Fruit fly (Drosophila melanogaster): ENCODE data around the gene fne.

fne gene

DNA sequence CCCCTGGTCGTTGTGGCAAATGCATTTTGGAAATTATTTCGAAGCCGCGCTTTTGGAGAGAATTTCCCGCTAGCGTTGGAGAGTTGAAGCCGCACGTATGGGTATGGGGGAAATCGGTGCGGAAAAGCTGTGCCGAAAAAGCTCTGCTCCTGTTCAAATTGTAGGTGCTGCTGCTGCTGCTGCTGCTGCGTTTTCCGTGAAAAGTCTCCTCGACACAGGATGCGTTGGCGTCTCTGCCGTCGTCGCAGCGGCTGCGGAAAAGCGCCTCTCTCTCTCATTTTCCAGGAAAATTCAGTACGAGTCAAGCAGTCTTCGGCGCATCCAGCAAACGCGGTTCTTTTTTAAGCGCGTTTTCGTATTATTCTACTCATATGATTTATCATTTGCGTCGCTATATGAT, at the start of gene fne:
Gene fne, plus strand, starts transcription at position 301 of the 400 bp plus-strand sequence.
- TF ChIP-seq brk (GFP tag; optimal IDR thresholded peaks at IDR 0.05): no peak
- no peak for TF ChIP-seq Hnf4 (GFP tag; optimal IDR thresholded peaks at IDR 0.05)
- no peak for TF ChIP-seq woc (GFP tag; optimal IDR thresholded peaks at IDR 0.05)
- no peak for TF ChIP-seq Dfd (GFP tag; optimal IDR thresholded peaks at IDR 0.05)
- TF ChIP-seq CrebA (GFP tag; optimal IDR thresholded peaks at IDR 0.05; ENCODE audit: borderline replicate concordance): no peak
- TF ChIP-seq dsf (GFP tag; optimal IDR thresholded peaks at IDR 0.05; ENCODE audit: borderline replicate concordance): no peak
- TF ChIP-seq Hr78 (GFP tag; optimal IDR thresholded peaks at IDR 0.05): no peak
- no peak for TF ChIP-seq lola (GFP tag; optimal IDR thresholded peaks at IDR 0.05)
- TF ChIP-seq Rel (GFP tag; optimal IDR thresholded peaks at IDR 0.05): no peak
- TF ChIP-seq Rel (tag; optimal IDR thresholded peaks at IDR 0.05): no peak
- TF ChIP-seq usp (GFP tag; optimal IDR thresholded peaks at IDR 0.05): no peak
- no peak for TF ChIP-seq dmrt93B (GFP tag; optimal IDR thresholded peaks at IDR 0.05)
- no peak for TF ChIP-seq N (GFP tag; optimal IDR thresholded peaks at IDR 0.05)
- TF ChIP-seq Sp1 (GFP tag; optimal IDR thresholded peaks at IDR 0.05): no peak
- no peak for TF ChIP-seq Vsx2 (GFP tag; optimal IDR thresholded peaks at IDR 0.05; ENCODE audit: partially characterized antibody)
- no peak for TF ChIP-seq sage (GFP tag; optimal IDR thresholded peaks at IDR 0.05)
- no peak for TF ChIP-seq dl (GFP tag; optimal IDR thresholded peaks at IDR 0.05; ENCODE audit: insufficient read depth in 1 of 2, partially characterized antibody in 2 of 2)
- no peak for TF ChIP-seq Dif (GFP tag; optimal IDR thresholded peaks at IDR 0.05; ENCODE audit: partially characterized antibody)
- TF ChIP-seq h (GFP tag; optimal IDR thresholded peaks at IDR 0.05): no peak
- no peak for TF ChIP-seq OdsH (GFP tag; optimal IDR thresholded peaks at IDR 0.05)

DNA sequence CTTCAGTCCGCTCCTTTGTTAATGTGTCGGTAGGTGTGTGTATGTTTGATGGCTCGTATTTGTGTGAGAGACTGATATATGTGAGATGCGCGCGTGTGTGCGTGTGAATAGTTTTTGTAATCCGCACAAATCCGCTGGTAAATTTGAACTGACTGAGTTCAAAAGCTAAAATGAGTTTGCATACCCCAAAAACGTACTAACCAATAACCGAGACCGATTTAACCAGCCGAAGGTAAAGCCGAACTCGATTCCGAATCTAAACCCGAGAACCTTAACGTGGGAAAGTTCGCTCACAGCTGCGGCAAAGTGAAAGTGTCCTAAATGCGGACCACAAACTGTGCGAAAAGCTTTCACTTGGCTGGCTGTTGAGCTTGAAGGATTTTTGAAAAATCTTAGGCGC, 48.7 kb upstream of the fne start:
- TF ChIP-seq foxo (GFP tag; optimal IDR thresholded peaks at IDR 0.05): no peak
- no peak for TF ChIP-seq Dfd (GFP tag; optimal IDR thresholded peaks at IDR 0.05)
- TF ChIP-seq Mio (GFP tag; optimal IDR thresholded peaks at IDR 0.05): no peak
- no peak for TF ChIP-seq pan (optimal IDR thresholded peaks at IDR 0.05)

DNA sequence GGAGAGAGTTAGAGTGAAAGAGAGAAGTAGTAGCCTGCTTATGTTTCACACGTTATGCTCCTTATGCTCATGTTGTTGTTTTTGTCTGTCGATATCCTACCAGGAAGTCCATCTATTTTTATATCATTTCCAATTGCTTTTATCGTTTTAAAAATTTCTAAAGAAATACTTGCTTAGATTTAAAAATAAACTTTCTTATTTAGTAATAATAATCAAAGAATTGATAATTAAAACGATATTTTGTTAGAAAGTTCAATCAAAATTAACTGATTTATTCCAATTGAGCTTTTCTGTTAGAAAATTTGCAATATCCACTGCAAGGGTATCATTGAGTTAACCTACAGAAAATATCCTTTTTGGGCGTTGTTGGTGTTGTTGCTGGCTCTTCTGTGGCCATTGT, 47.4 kb upstream of the fne start:
- TF ChIP-seq HLH106 (tag; optimal IDR thresholded peaks at IDR 0.05): peak; percentile 4
- TF ChIP-seq dmrt93B (GFP tag; optimal IDR thresholded peaks at IDR 0.05): no peak

DNA sequence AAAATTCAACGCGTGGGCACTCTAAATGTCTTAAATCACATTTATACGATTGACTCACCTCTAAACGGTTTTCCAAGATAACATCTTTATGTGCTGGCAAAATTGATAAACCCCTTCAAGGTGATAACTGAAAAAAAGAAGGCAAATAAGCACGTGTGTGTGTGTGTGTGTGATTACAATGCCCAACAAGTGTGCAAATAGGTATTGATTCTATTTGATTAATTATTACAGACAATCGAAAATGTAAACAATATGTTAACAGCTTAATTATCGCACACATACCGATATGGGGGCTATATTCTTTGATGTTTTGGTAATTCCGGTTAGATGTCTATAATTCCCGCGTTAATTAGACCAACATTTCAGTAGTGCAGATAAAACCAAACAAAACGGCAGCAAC, 30.7 kb upstream of the fne start:
- TF ChIP-seq dmrt93B (GFP tag; optimal IDR thresholded peaks at IDR 0.05) (no peak), tai (GFP tag; optimal IDR thresholded peaks at IDR 0.05) (no peak)

DNA sequence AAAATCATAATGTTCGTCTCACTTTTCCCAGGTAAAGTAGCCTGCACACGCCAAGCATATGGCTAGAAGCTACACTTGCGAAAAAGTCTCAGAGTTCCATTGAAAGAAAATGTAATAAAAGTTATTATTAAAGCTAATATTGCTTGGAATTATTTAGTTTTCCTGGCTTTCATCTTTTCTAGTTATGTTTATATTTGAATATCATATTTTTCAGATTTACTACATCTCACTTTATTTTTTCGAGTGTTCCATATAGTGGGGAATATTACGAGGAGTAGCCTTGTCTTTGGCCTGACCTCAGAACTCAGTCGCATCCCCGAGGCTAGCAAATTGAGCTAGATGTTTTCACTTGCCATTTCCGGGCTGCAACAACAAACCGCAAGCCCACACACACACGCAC, 29.7 kb upstream of the fne start:
- TF ChIP-seq CG32264 (GFP tag; optimal IDR thresholded peaks at IDR 0.05) (no peak), Dfd (GFP tag; optimal IDR thresholded peaks at IDR 0.05) (no peak), usp (GFP tag; optimal IDR thresholded peaks at IDR 0.05) (no peak), Sp1 (GFP tag; optimal IDR thresholded peaks at IDR 0.05) (no peak), Rel (GFP tag; optimal IDR thresholded peaks at IDR 0.05) (no peak), Rel (tag; optimal IDR thresholded peaks at IDR 0.05) (no peak), Hr78 (GFP tag; optimal IDR thresholded peaks at IDR 0.05) (no peak), Myc (optimal IDR thresholded peaks at IDR 0.05) (no peak), Abd-B (GFP tag; optimal IDR thresholded peaks at IDR 0.05) (no peak), rgr (GFP tag; optimal IDR thresholded peaks at IDR 0.05) (no peak), jim (GFP tag; optimal IDR thresholded peaks at IDR 0.05) (no peak), Hnf4 (GFP tag; optimal IDR thresholded peaks at IDR 0.05) (no peak), Vsx2 (GFP tag; optimal IDR thresholded peaks at IDR 0.05; ENCODE audit: partially characterized antibody) (no peak), Dif (GFP tag; optimal IDR thresholded peaks at IDR 0.05; ENCODE audit: partially characterized antibody) (no peak), CrebA (GFP tag; optimal IDR thresholded peaks at IDR 0.05; ENCODE audit: borderline replicate concordance) (no peak), woc (GFP tag; optimal IDR thresholded peaks at IDR 0.05) (no peak), dsf (GFP tag; optimal IDR thresholded peaks at IDR 0.05; ENCODE audit: borderline replicate concordance) (no peak), psq (GFP tag; optimal IDR thresholded peaks at IDR 0.05) (no peak), ey (GFP tag; optimal IDR thresholded peaks at IDR 0.05) (no peak), sage (GFP tag; optimal IDR thresholded peaks at IDR 0.05) (no peak), CG9705 (GFP tag; optimal IDR thresholded peaks at IDR 0.05) (no peak)
